Fruit fly (Drosophila melanogaster) whole organism, embryonic: Measurements from ENCODE around the gene CG45076.

Source experiments
- Abd-B ChIP-seq: fragments of 200-800 bp; sonication (Bioruptor generic); optimal IDR thresholded peaks from 2 replicates; lab custom pipeline; 2018; ENCODE audit warnings: missing biosample characterization, mild to moderate bottlenecking, missing genetic modification characterization, moderate library complexity
- Atf-2 ChIP-seq: fragments of 200-800 bp; sonication (Bioruptor generic); optimal IDR thresholded peaks from 2 replicates; lab custom pipeline; 2016; ENCODE audit warnings: missing biosample characterization, missing genetic modification characterization
- CG10431 ChIP-seq: fragments of 200-800 bp; sonication (Bioruptor generic); optimal IDR thresholded peaks from 3 replicates; lab custom pipeline; 2018; ENCODE audit warnings: missing biosample characterization, mild to moderate bottlenecking, missing genetic modification characterization
- CG10959 ChIP-seq: fragments of 200-800 bp; sonication (Bioruptor generic); IDR thresholded peaks from 2 replicates; pipeline ENCODE4 v1.3.6; 2022; ENCODE audit warnings: missing biosample characterization, missing genetic modification characterization
- CG11456 ChIP-seq: fragments of 200-800 bp; sonication (Bioruptor generic); IDR thresholded peaks from 3 replicates; pipeline ENCODE4 v1.3.6; 2022; ENCODE audit warnings: missing biosample characterization, missing genetic modification characterization
- CG11696 ChIP-seq: fragments of 200-800 bp; sonication (Bioruptor generic); IDR thresholded peaks from 2 replicates; pipeline ENCODE4 v1.3.6; 2022; ENCODE audit warnings: missing biosample characterization, missing genetic modification characterization
- CG12071 ChIP-seq: fragments of 200-800 bp; sonication (Bioruptor generic); optimal IDR thresholded peaks from 3 replicates; lab custom pipeline; 2018; ENCODE audit warnings: missing biosample characterization, mild to moderate bottlenecking, missing genetic modification characterization
- CG1233 ChIP-seq: fragments of 200-800 bp; sonication (Bioruptor generic); optimal IDR thresholded peaks from 4 replicates; lab custom pipeline; 2018; ENCODE audit warnings: missing biosample characterization, mild to moderate bottlenecking, missing genetic modification characterization
- CG14014 ChIP-seq: fragments of 200-800 bp; sonication (Bioruptor generic); IDR thresholded peaks from 2 replicates; pipeline ENCODE4 v1.3.6; 2022; ENCODE audit warnings: missing biosample characterization, missing genetic modification characterization
- CG14710 ChIP-seq: fragments of 200-800 bp; sonication (Bioruptor generic); optimal IDR thresholded peaks from 3 replicates; lab custom pipeline; 2019; ENCODE audit warnings: missing biosample characterization, mild to moderate bottlenecking, missing genetic modification characterization, moderate library complexity
- CG17829 ChIP-seq: fragments of 200-800 bp; optimal IDR thresholded peaks from 2 replicates; lab custom pipeline; 2019; ENCODE audit warnings: missing biosample characterization, mild to moderate bottlenecking, missing genetic modification characterization, moderate library complexity
- CG18011 ChIP-seq: fragments of 200-800 bp; sonication (Bioruptor generic); optimal IDR thresholded peaks from 2 replicates; lab custom pipeline; 2017; ENCODE audit warnings: missing biosample characterization, missing genetic modification characterization, mild to moderate bottlenecking, moderate library complexity, missing genotype
- CG18599 ChIP-seq: fragments of 200-800 bp; sonication (Bioruptor generic); optimal IDR thresholded peaks from 3 replicates; lab custom pipeline; 2017; ENCODE audit warnings: missing biosample characterization, missing genetic modification characterization, mild to moderate bottlenecking, moderate library complexity, missing genetic modification reagents
- CG30431 ChIP-seq: fragments of 200-800 bp; sonication (Bioruptor generic); optimal IDR thresholded peaks from 2 replicates; lab custom pipeline; 2017; ENCODE audit warnings: missing biosample characterization, missing genetic modification characterization
- CG31365 ChIP-seq: fragments of 200-800 bp; sonication (Bioruptor generic); optimal IDR thresholded peaks from 2 replicates; lab custom pipeline; 2018; ENCODE audit warnings: missing biosample characterization, mild to moderate bottlenecking, missing genetic modification characterization
- CG32767 ChIP-seq: fragments of 200-800 bp; sonication (Bioruptor generic); IDR thresholded peaks from 2 replicates; pipeline ENCODE4 v1.3.6; 2022; ENCODE audit warnings: missing biosample characterization, missing genetic modification characterization
- CG32772 ChIP-seq: fragments of 200-800 bp; sonication (Bioruptor generic); IDR thresholded peaks from 2 replicates; pipeline ENCODE4 v1.3.6; 2022; ENCODE audit warnings: missing biosample characterization, missing genetic modification characterization
- CG4360 ChIP-seq: fragments of 200-800 bp; sonication (Bioruptor generic); IDR thresholded peaks from 2 replicates; pipeline ENCODE4 v1.3.6; 2022; ENCODE audit warnings: missing biosample characterization, missing genetic modification characterization
- CG6175 ChIP-seq: fragments of 200-800 bp; sonication (Bioruptor generic); IDR thresholded peaks from 3 replicates; pipeline ENCODE4 v1.3.6; 2022; ENCODE audit warnings: missing biosample characterization, missing genetic modification characterization
- CG6791 ChIP-seq: fragments of 200-800 bp; sonication (Bioruptor generic); IDR thresholded peaks from 3 replicates; pipeline ENCODE4 v1.3.6; 2022; ENCODE audit warnings: missing biosample characterization, missing genetic modification characterization; ENCODE audit not compliant: partially characterized antibody
- CG8388 ChIP-seq: fragments of 200-800 bp; sonication (Bioruptor generic); optimal IDR thresholded peaks from 2 replicates; lab custom pipeline; 2019; ENCODE audit warnings: missing biosample characterization, mild to moderate bottlenecking, missing genetic modification characterization, moderate library complexity
- CG9727 ChIP-seq: fragments of 200-800 bp; sonication (Bioruptor generic); optimal IDR thresholded peaks from 3 replicates; lab custom pipeline; 2017; ENCODE audit warnings: missing biosample characterization, mild to moderate bottlenecking, missing genetic modification characterization
- CTCF ChIP-seq: fragments of 200-800 bp; sonication (Bioruptor generic); optimal IDR thresholded peaks from 2 replicates; lab custom pipeline; 2017; ENCODE audit warnings: missing biosample characterization, mild to moderate bottlenecking, missing genetic modification characterization, moderate library complexity
- Gug ChIP-seq: fragments of 200-800 bp; sonication (Bioruptor generic); IDR thresholded peaks from 4 replicates; pipeline ENCODE4 v1.3.6; 2022; ENCODE audit warnings: missing biosample characterization, missing genetic modification characterization
- Hmr ChIP-seq: fragments of 200-800 bp; sonication (Bioruptor generic); optimal IDR thresholded peaks from 3 replicates; lab custom pipeline; 2017; ENCODE audit warnings: mild to moderate bottlenecking, missing biosample characterization, missing genetic modification reagents, missing genetic modification characterization
- MTF-1 ChIP-seq: fragments of 200-800 bp; sonication (Bioruptor generic); optimal IDR thresholded peaks from 2 replicates; lab custom pipeline; 2018; ENCODE audit warnings: missing biosample characterization, mild to moderate bottlenecking, missing genetic modification characterization, borderline replicate concordance
- Nf-YB ChIP-seq: fragments of 200-800 bp; sonication (Bioruptor generic); optimal IDR thresholded peaks from 3 replicates; lab custom pipeline; 2019; ENCODE audit warnings: missing biosample characterization, mild to moderate bottlenecking, missing genetic modification characterization, moderate library complexity
- Oaz ChIP-seq: fragments of 200-800 bp; sonication (Bioruptor generic); IDR thresholded peaks from 2 replicates; pipeline ENCODE4 v1.3.6; 2022; ENCODE audit warnings: missing biosample characterization, missing genetic modification characterization
- PHDP ChIP-seq: fragments of 200-800 bp; sonication (Bioruptor generic); optimal IDR thresholded peaks from 3 replicates; lab custom pipeline; 2018; ENCODE audit warnings: missing biosample characterization, mild to moderate bottlenecking, missing genetic modification characterization, moderate library complexity
- Scr ChIP-seq: fragments of 200-800 bp; sonication (Bioruptor generic); IDR thresholded peaks from 2 replicates; pipeline ENCODE4 v1.3.6; 2022; ENCODE audit warnings: missing biosample characterization, missing genetic modification characterization; ENCODE audit not compliant: partially characterized antibody
- Trl ChIP-seq, 3 experiments: fragments of >200 bp in 2 of 3; fragments of 200-800 bp in 1 of 3; sonication (Bioruptor generic) in 1 of 3; optimal IDR thresholded peaks; 2 replicates in 1 of 3; 3 replicates in 2 of 3; lab custom pipeline; 2016 to 2017; ENCODE audit warnings: missing biosample characterization in 1 of 3, missing genetic modification characterization in 1 of 3
- al ChIP-seq: fragments of 200-800 bp; sonication (Bioruptor generic); IDR thresholded peaks from 2 replicates; pipeline ENCODE4 v1.3.6; 2022; ENCODE audit warnings: missing biosample characterization, missing genetic modification characterization
- chinmo ChIP-seq: fragments of 200-800 bp; sonication (Bioruptor generic); IDR thresholded peaks from 4 replicates; pipeline ENCODE4 v1.3.6; 2022; ENCODE audit warnings: missing biosample characterization, missing genetic modification characterization; ENCODE audit not compliant: partially characterized antibody
- dimm ChIP-seq: fragments of 200-800 bp; sonication (Bioruptor generic); IDR thresholded peaks from 2 replicates; pipeline ENCODE4 v1.3.6; 2022; ENCODE audit warnings: missing biosample characterization, missing genetic modification characterization
- fu2 ChIP-seq: fragments of 200-800 bp; sonication (Bioruptor generic); optimal IDR thresholded peaks from 2 replicates; lab custom pipeline; 2016; ENCODE audit warnings: missing biosample characterization, missing genetic modification characterization
- gce ChIP-seq: fragments of 200-800 bp; sonication (Bioruptor generic); IDR thresholded peaks from 3 replicates; pipeline ENCODE4 v1.3.6; 2022; ENCODE audit warnings: missing biosample characterization, missing genetic modification characterization
- gcm ChIP-seq: fragments of 200-800 bp; sonication (Bioruptor generic); optimal IDR thresholded peaks from 2 replicates; lab custom pipeline; 2019; ENCODE audit warnings: missing biosample characterization, mild to moderate bottlenecking, missing genetic modification characterization, moderate library complexity
- hbn ChIP-seq: fragments of 200-800 bp; sonication (Bioruptor generic); IDR thresholded peaks from 2 replicates; pipeline ENCODE4 v1.3.6; 2022; ENCODE audit warnings: missing biosample characterization, missing genetic modification characterization; ENCODE audit not compliant: partially characterized antibody
- her ChIP-seq: fragments of 200-800 bp; sonication (Bioruptor generic); optimal IDR thresholded peaks from 2 replicates; lab custom pipeline; 2016; ENCODE audit warnings: missing biosample characterization, missing genetic modification characterization
- jing ChIP-seq: fragments of 200-800 bp; sonication (Bioruptor generic); optimal IDR thresholded peaks from 2 replicates; lab custom pipeline; 2018; ENCODE audit warnings: missing biosample characterization, mild to moderate bottlenecking, missing genetic modification characterization
- ken ChIP-seq: fragments of 200-800 bp; sonication (Bioruptor generic); IDR thresholded peaks from 3 replicates; pipeline ENCODE4 v1.3.6; 2022; ENCODE audit warnings: missing biosample characterization, missing genetic modification characterization
- kni ChIP-seq: fragments of 200-800 bp; sonication (Bioruptor generic); optimal IDR thresholded peaks from 3 replicates; lab custom pipeline; 2017; ENCODE audit warnings: mild to moderate bottlenecking, missing biosample characterization, missing genetic modification reagents, missing genetic modification characterization
- lilli ChIP-seq: fragments of 200-800 bp; sonication (Bioruptor generic); optimal IDR thresholded peaks from 3 replicates; lab custom pipeline; 2016; ENCODE audit warnings: missing biosample characterization, missing genetic modification characterization
- lmd ChIP-seq: fragments of 200-800 bp; sonication (Bioruptor generic); IDR thresholded peaks from 2 replicates; pipeline ENCODE4 v1.3.6; 2022; ENCODE audit warnings: missing biosample characterization, missing genetic modification characterization
- maf-S ChIP-seq: fragments of 200-800 bp; sonication (Bioruptor generic); optimal IDR thresholded peaks from 2 replicates; lab custom pipeline; 2016; ENCODE audit warnings: missing biosample characterization, missing genetic modification characterization
- nerfin-1 ChIP-seq: fragments of 200-800 bp; sonication (Bioruptor generic); optimal IDR thresholded peaks from 3 replicates; lab custom pipeline; 2019; ENCODE audit warnings: missing biosample characterization, mild to moderate bottlenecking, missing genetic modification characterization, moderate library complexity
- run ChIP-seq: fragments of 200-800 bp; sonication (Bioruptor generic); optimal IDR thresholded peaks from 3 replicates; lab custom pipeline; 2018; ENCODE audit warnings: missing biosample characterization, mild to moderate bottlenecking, missing genetic modification characterization
- tx ChIP-seq: fragments of 200-800 bp; sonication (Bioruptor generic); optimal IDR thresholded peaks from 2 replicates; lab custom pipeline; 2016; ENCODE audit warnings: missing biosample characterization, missing genetic modification characterization
- unc-4 ChIP-seq: fragments of 200-800 bp; sonication (Bioruptor generic); IDR thresholded peaks from 2 replicates; pipeline ENCODE4 v1.3.6; 2022; ENCODE audit warnings: missing biosample characterization, missing genetic modification characterization; ENCODE audit not compliant: partially characterized antibody
- vnd ChIP-seq: fragments of 200-800 bp; sonication (Bioruptor generic); IDR thresholded peaks from 3 replicates; pipeline ENCODE4 v1.3.6; 2022; ENCODE audit warnings: missing biosample characterization, missing genetic modification characterization; ENCODE audit not compliant: partially characterized antibody

Gene CG45076

DNA sequence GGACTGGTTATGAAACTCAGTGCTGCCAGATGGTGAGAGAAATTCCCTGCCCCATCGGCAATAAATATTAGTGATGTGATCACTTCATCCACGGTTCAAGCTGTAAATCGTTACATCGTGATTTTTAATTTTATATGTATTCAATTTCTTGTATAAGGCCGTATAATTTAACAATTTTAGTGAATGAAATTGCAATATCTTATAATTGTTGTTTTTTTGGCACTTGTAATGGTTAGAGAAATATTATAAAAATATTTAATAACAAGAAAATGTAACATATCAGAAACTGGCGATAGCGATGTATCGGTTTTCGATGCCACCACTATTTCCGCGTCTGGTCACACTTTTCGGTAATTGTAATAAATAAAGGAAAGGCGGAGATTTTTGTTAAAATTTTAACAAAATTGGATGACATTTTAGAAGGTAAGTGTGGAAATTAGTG, 6.9 kb upstream of the CG45076 start, which contains the start of the genes mRpL37 and Rbp1 (continued):
- TF ChIP-seq maf-S (GFP tag; lab: Kevin White, UChicago) (peak; percentile 12), CG31365 (tag; lab: Kevin White, UChicago) (no peak), her (GFP tag; lab: Kevin White, UChicago) (no peak), CG17829 (tag; lab: Kevin White, UChicago) (peak; percentile 89), CG11696 (GFP tag; lab: Robert Waterston, UW) (no peak), CG12071 (GFP tag; lab: Kevin White, UChicago) (no peak), PHDP (peak; percentile 64), gcm (GFP tag; lab: Kevin White, UChicago) (no peak), lmd (GFP tag; lab: Robert Waterston, UW) (peak; percentile 70), CTCF (GFP tag; lab: Kevin White, UChicago) (no peak), gce (GFP tag; lab: Robert Waterston, UW) (no peak), CG1233 (GFP tag; lab: Kevin White, UChicago) (peak; percentile 73), CG18011 (GFP tag; lab: Kevin White, UChicago) (peak; percentile 55), CG10431 (GFP tag; lab: Kevin White, UChicago) (no peak), al (GFP tag; lab: Robert Waterston, UW) (peak; percentile 85), run (tag; lab: Kevin White, UChicago) (no peak), Gug (GFP tag; lab: Robert Waterston, UW) (peak; percentile 73; the same call in 3 of the 4 replicates), CG10959 (GFP tag; lab: Robert Waterston, UW) (no peak), CG32772 (GFP tag; lab: Robert Waterston, UW) (peak; percentile 64; the same call in 1 of the 2 replicates), Abd-B (peak; percentile 93), CG18599 (GFP tag; lab: Kevin White, UChicago) (peak; percentile 56), CG6791 (GFP tag; lab: Robert Waterston, UW) (peak; percentile 60; the same call in 2 of the 3 replicates), tx (GFP tag; lab: Kevin White, UChicago) (no peak), Trl (optimal IDR thresholded peaks at IDR 0.05; lab: Kevin White, UChicago) (no peak), Trl (GFP tag; optimal IDR thresholded peaks at IDR 0.05; lab: Kevin White, UChicago) (peak; percentile 69), unc-4 (GFP tag; lab: Robert Waterston, UW) (peak; percentile 94), CG4360 (no peak), nerfin-1 (tag; lab: Kevin White, UChicago) (no peak), kni (no peak), lilli (peak; percentile 81), CG9727 (GFP tag; lab: Kevin White, UChicago) (peak; percentile 75), CG30431 (peak; percentile 40), CG14710 (peak; percentile 93), Nf-YB (no peak), Scr (GFP tag; lab: Robert Waterston, UW) (peak; percentile 99), jing (peak; percentile 1), dimm (GFP tag; lab: Robert Waterston, UW) (no peak), fu2 (no peak), Hmr (GFP tag; lab: Kevin White, UChicago) (no peak), CG32767 (GFP tag; lab: Robert Waterston, UW) (0 out of 2 replicates have a peak, but pooled peaks have one; percentile 27), Oaz (GFP tag; lab: Robert Waterston, UW) (no peak), hbn (GFP tag; lab: Robert Waterston, UW) (peak; percentile 78), ken (GFP tag; lab: Robert Waterston, UW) (no peak; the same call in 2 of the 3 replicates), CG6175 (GFP tag; lab: Robert Waterston, UW) (no peak), CG11456 (GFP tag; lab: Robert Waterston, UW) (peak; percentile 84), vnd (peak; percentile 88), chinmo (peak; percentile 66; the same call in 1 of the 4 replicates), MTF-1 (GFP tag; lab: Kevin White, UChicago) (no peak), CG8388 (GFP tag; lab: Kevin White, UChicago) (no peak), Atf-2 (peak; percentile 48), CG14014 (GFP tag; lab: Robert Waterston, UW) (peak; percentile 54; the same call in 1 of the 2 replicates)
